Worm (Caenorhabditis elegans): ENCODE data around the gene srj-7.

Gene srj-7

DNA sequence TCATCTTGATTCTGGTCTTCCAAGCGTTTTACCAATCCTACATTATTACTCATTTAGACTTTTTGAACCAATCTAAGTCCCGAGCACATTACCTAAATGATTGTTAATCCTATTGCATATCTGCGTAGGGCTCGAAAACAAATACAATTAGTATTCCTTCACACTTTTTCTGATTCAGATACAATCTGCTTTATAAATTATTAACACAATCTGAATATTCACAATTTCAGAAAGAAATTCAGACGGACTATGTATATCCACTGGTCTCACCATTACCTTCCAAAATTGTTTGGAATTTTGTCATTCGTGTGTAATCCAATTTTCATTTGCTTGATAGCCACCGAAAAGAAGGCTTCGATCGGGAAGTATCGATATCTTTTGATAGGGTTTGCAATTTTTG, 3.6 kb upstream of the srj-7 start, which contains the start of gene srj-11:
Gene srj-11, plus strand, starts transcription at position 250 of the 400 bp plus-strand sequence.
- TF ChIP-seq hlh-6 (tag; optimal IDR thresholded peaks at IDR 0.05) (no peak), che-1 (tag; optimal IDR thresholded peaks at IDR 0.05) (no peak), hlh-8 (tag; optimal IDR thresholded peaks at IDR 0.05) (no peak), elt-4 (tag; optimal IDR thresholded peaks at IDR 0.05) (no peak), gmeb-2 (tag; optimal IDR thresholded peaks at IDR 0.05) (no peak), nfya-1 (tag; optimal IDR thresholded peaks at IDR 0.05) (no peak), ceh-30 (tag; optimal IDR thresholded peaks at IDR 0.05) (no peak), hlh-30 (tag; optimal IDR thresholded peaks at IDR 0.05; ENCODE audit: insufficient read depth) (no peak), pqm-1 (tag; optimal IDR thresholded peaks at IDR 0.05) (no peak), pros-1 (tag; optimal IDR thresholded peaks at IDR 0.05) (no peak), sox-2 (GFP tag; IDR thresholded peaks at IDR 0.05) (no peak), ceh-48 (tag; optimal IDR thresholded peaks at IDR 0.05) (no peak), syd-9 (tag; optimal IDR thresholded peaks at IDR 0.05) (no peak), C38D4.7 (GFP tag; optimal IDR thresholded peaks at IDR 0.05) (no peak), ceh-2 (tag; optimal IDR thresholded peaks at IDR 0.05) (no peak)

DNA sequence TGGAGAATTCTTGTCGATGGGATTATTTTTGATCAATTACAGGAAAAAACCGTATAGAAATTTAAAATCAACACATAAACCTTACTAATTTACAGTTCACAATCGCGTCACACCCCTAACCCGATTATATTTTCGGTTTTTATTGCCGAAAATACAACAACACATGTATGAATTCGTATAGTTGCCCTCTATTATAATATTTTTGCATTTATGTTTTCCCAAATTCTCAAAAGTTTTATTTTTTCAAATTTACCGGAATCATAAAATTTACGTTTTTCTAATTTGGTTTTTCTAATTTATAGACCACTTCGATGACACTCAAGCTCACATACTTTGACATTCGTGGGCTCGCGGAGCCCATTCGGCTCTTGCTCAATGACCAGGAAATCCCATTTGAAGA, 1.8 kb upstream of the srj-7 start, which contains the start of gene gst-23:
Gene gst-23, plus strand, starts transcription at position 301 of the 400 bp plus-strand sequence.
- TF ChIP-seq npax-4 (tag; optimal IDR thresholded peaks at IDR 0.05): no peak
- TF ChIP-seq unc-42 (tag; optimal IDR thresholded peaks at IDR 0.05): no peak
- no peak for TF ChIP-seq pha-4 (tag; optimal IDR thresholded peaks at IDR 0.05)
- no peak for TF ChIP-seq T23F11.4 (GFP tag; optimal IDR thresholded peaks at IDR 0.05)
- TF ChIP-seq ceh-22 (tag; optimal IDR thresholded peaks at IDR 0.05): no peak
- no peak for TF ChIP-seq lin-11 (tag; optimal IDR thresholded peaks at IDR 0.05)
- TF ChIP-seq C38D4.7 (GFP tag; optimal IDR thresholded peaks at IDR 0.05): no peak
- no peak for TF ChIP-seq gmeb-2 (tag; optimal IDR thresholded peaks at IDR 0.05)
- no peak for TF ChIP-seq hlh-30 (tag; optimal IDR thresholded peaks at IDR 0.05; ENCODE audit: insufficient read depth)
- TF ChIP-seq pha-2 (tag; optimal IDR thresholded peaks at IDR 0.05): no peak

DNA sequence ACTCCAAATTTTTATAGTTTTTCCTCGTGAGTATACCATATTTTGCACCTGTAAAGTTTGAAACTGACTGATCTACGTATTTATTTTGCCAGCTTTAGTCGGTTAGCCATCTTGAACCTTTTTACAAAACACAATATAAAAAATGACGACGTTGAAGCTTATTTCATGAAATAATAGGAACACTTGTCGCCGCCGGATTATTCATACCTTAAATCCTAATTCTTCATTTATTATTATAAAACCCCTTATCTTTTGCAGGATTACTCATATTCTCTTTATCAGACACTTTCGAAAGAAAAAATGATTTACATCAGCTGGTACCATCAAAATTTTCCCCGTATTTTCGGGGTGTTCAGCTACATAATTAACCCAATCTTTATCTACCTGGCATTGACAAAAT, 2.7 kb downstream of the srj-7 start, which contains the start of gene srj-8:
Gene srj-8, plus strand, starts transcription at position 301 of the 400 bp plus-strand sequence.
- TF ChIP-seq K09A11.1 (tag; optimal IDR thresholded peaks at IDR 0.05; ENCODE audit: insufficient read depth) (no peak), sox-2 (GFP tag; IDR thresholded peaks at IDR 0.05) (no peak), mec-3 (tag; optimal IDR thresholded peaks at IDR 0.05; ENCODE audit: borderline replicate concordance) (no peak), unc-3 (GFP tag; conservative IDR thresholded peaks at IDR 0.05) (no peak), unc-3 (tag; optimal IDR thresholded peaks at IDR 0.05) (no peak), nhr-232 (tag; optimal IDR thresholded peaks at IDR 0.05) (no peak), pqm-1 (tag; optimal IDR thresholded peaks at IDR 0.05) (no peak), nhr-11 (tag; optimal IDR thresholded peaks at IDR 0.05) (no peak), zip-5 (tag; optimal IDR thresholded peaks at IDR 0.05) (no peak), sox-4 (tag; optimal IDR thresholded peaks at IDR 0.05) (no peak), ceh-14 (tag; optimal IDR thresholded peaks at IDR 0.05) (no peak), lim-6 (tag; optimal IDR thresholded peaks at IDR 0.05) (no peak), F13H6.1 (tag; optimal IDR thresholded peaks at IDR 0.05) (no peak), nfya-1 (tag; optimal IDR thresholded peaks at IDR 0.05) (no peak), npax-4 (tag; optimal IDR thresholded peaks at IDR 0.05) (no peak), ref-2 (tag; optimal IDR thresholded peaks at IDR 0.05) (no peak), eyg-1 (tag; optimal IDR thresholded peaks at IDR 0.05) (no peak), pros-1 (tag; optimal IDR thresholded peaks at IDR 0.05) (no peak), hlh-8 (tag; optimal IDR thresholded peaks at IDR 0.05) (no peak), Y22D7AL.16 (tag; optimal IDR thresholded peaks at IDR 0.05) (no peak), ceh-31 (tag; optimal IDR thresholded peaks at IDR 0.05) (no peak)

DNA sequence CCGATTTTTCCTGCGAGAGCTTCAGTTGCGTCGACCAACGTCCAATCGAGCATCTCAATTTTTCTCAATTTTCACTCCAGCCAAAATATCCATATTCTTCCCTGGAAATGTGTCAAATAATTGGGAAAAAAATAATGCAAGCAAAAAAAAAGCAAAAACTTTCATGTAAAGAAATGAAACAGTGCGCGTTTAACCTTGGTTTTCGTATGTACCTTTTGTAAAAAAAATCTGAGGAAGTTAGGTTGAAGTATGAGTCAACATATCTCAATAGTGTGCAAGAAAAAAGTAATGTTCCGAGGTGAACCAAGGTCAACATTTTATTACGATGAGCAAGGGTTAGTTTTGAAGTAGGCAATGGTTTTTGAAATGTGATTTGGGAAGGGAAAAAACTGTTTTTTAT, 5.3 kb downstream of the srj-7 start, which contains the start of gene T28A11.13:
Gene T28A11.13, minus strand, starts transcription at position 101 of the 400 bp plus-strand sequence.
- TF ChIP-seq nhr-11 (tag; optimal IDR thresholded peaks at IDR 0.05) (no peak), ttx-3 (tag; optimal IDR thresholded peaks at IDR 0.05) (no peak), mec-3 (tag; optimal IDR thresholded peaks at IDR 0.05; ENCODE audit: borderline replicate concordance) (no peak), pax-1 (tag; optimal IDR thresholded peaks at IDR 0.05) (no peak), che-1 (tag; optimal IDR thresholded peaks at IDR 0.05) (no peak), ceh-14 (tag; optimal IDR thresholded peaks at IDR 0.05) (no peak), ztf-16 (tag; optimal IDR thresholded peaks at IDR 0.05) (no peak), sox-2 (GFP tag; IDR thresholded peaks at IDR 0.05) (no peak), ref-2 (tag; optimal IDR thresholded peaks at IDR 0.05) (no peak), madf-2 (tag; optimal IDR thresholded peaks at IDR 0.05) (no peak), ceh-6 (GFP tag; optimal IDR thresholded peaks at IDR 0.05) (no peak), ahr-1 (tag; optimal IDR thresholded peaks at IDR 0.05) (no peak), tbx-2 (tag; optimal IDR thresholded peaks at IDR 0.05) (no peak), zip-5 (tag; optimal IDR thresholded peaks at IDR 0.05) (no peak), fkh-6 (tag; optimal IDR thresholded peaks at IDR 0.05) (no peak), pqm-1 (tag; optimal IDR thresholded peaks at IDR 0.05) (no peak)

Measured in whole organism, late embryonic.